Fruit fly (Drosophila melanogaster) whole organism, embryonic: ENCODE measurements around the gene SMC3.

Experiments
- Asciz ChIP-seq: fragments of 200-800 bp; sonication (Bioruptor generic); optimal IDR thresholded peaks from 2 replicates; lab custom pipeline; 2017; ENCODE audit warnings: missing biosample characterization, mild to moderate bottlenecking, missing genetic modification characterization, missing genetic modification reagents
- BEAF-32 ChIP-seq: fragments of 200-800 bp; sonication (Bioruptor generic); optimal IDR thresholded peaks from 3 replicates; lab custom pipeline; 2017; ENCODE audit warnings: missing biosample characterization, missing genetic modification characterization, mild to moderate bottlenecking, moderate library complexity, missing genetic modification reagents
- Bgb ChIP-seq: fragments of 200-800 bp; sonication (Bioruptor generic); IDR thresholded peaks from 2 replicates; pipeline ENCODE4 v1.3.6; 2022; ENCODE audit warnings: missing biosample characterization, missing genetic modification characterization; ENCODE audit not compliant: partially characterized antibody
- CG10267 ChIP-seq: fragments of 200-800 bp; sonication (Bioruptor generic); optimal IDR thresholded peaks from 2 replicates; lab custom pipeline; 2018; ENCODE audit warnings: missing biosample characterization, mild to moderate bottlenecking, missing genetic modification characterization, moderate library complexity
- CG11504 ChIP-seq: fragments of 200-800 bp; sonication (Bioruptor generic); optimal IDR thresholded peaks from 3 replicates; lab custom pipeline; 2019; ENCODE audit warnings: missing biosample characterization, mild to moderate bottlenecking, missing genetic modification characterization, moderate library complexity
- CG12744 ChIP-seq: fragments of 200-800 bp; sonication (Bioruptor generic); optimal IDR thresholded peaks from 2 replicates; lab custom pipeline; 2016; ENCODE audit warnings: missing biosample characterization, missing genetic modification characterization
- CG13287 ChIP-seq: fragments of 200-800 bp; sonication (Bioruptor generic); IDR thresholded peaks from 2 replicates; pipeline ENCODE4 v1.3.6; 2022; ENCODE audit warnings: missing biosample characterization, missing genetic modification characterization; ENCODE audit not compliant: partially characterized antibody
- CG15514 ChIP-seq: fragments of 200-800 bp; sonication (Bioruptor generic); optimal IDR thresholded peaks from 3 replicates; lab custom pipeline; 2017; ENCODE audit warnings: missing biosample characterization, missing genetic modification characterization, mild to moderate bottlenecking, moderate library complexity, missing genetic modification reagents
- CG2116 ChIP-seq: fragments of 200-800 bp; sonication (Bioruptor generic); optimal IDR thresholded peaks from 3 replicates; lab custom pipeline; 2018; ENCODE audit warnings: missing biosample characterization, mild to moderate bottlenecking, missing genetic modification characterization
- CG2129 ChIP-seq: fragments of 200-800 bp; sonication (Bioruptor generic); IDR thresholded peaks from 2 replicates; pipeline ENCODE4 v1.3.6; 2022; ENCODE audit warnings: missing biosample characterization, missing genetic modification characterization; ENCODE audit not compliant: partially characterized antibody
- CG30020 ChIP-seq: fragments of 200-800 bp; optimal IDR thresholded peaks from 2 replicates; lab custom pipeline; 2019; ENCODE audit warnings: missing biosample characterization, mild to moderate bottlenecking, missing genetic modification characterization, moderate library complexity
- CG34224 ChIP-seq: fragments of 200-800 bp; sonication (Bioruptor generic); IDR thresholded peaks from 3 replicates; pipeline ENCODE4 v1.3.6; 2022; ENCODE audit warnings: missing biosample characterization, missing genetic modification characterization; ENCODE audit not compliant: partially characterized antibody
- CG42726 ChIP-seq: fragments of 200-800 bp; sonication (Bioruptor generic); IDR thresholded peaks from 2 replicates; pipeline ENCODE4 v1.3.6; 2022; ENCODE audit warnings: missing biosample characterization, missing genetic modification characterization; ENCODE audit not compliant: partially characterized antibody
- CG9797 ChIP-seq: fragments of 200-800 bp; sonication (Bioruptor generic); optimal IDR thresholded peaks from 3 replicates; lab custom pipeline; 2018; ENCODE audit warnings: missing biosample characterization, mild to moderate bottlenecking, missing genetic modification characterization
- D19A ChIP-seq: fragments of 200-800 bp; optimal IDR thresholded peaks from 3 replicates; lab custom pipeline; 2019; ENCODE audit warnings: missing biosample characterization, mild to moderate bottlenecking, missing genetic modification characterization, moderate library complexity
- Dfd ChIP-seq, 2 experiments: fragments of >200 bp; optimal IDR thresholded peaks; 2 replicates each; lab custom pipeline; 2017; ENCODE audit warnings: missing biosample characterization in 2 of 2, missing genetic modification characterization in 2 of 2
- Dll ChIP-seq: fragments of 200-800 bp; sonication (Bioruptor generic); IDR thresholded peaks from 4 replicates; pipeline ENCODE4 v1.3.6; 2022; ENCODE audit warnings: missing biosample characterization, missing genetic modification characterization; ENCODE audit not compliant: partially characterized antibody
- Doc3 ChIP-seq: fragments of 200-800 bp; sonication (Bioruptor generic); IDR thresholded peaks from 3 replicates; pipeline ENCODE4 v1.3.6; 2022; ENCODE audit warnings: missing biosample characterization, missing genetic modification characterization; ENCODE audit not compliant: partially characterized antibody
- Dref ChIP-seq: fragments of 200-800 bp; sonication (Bioruptor generic); IDR thresholded peaks from 2 replicates; pipeline ENCODE4 v1.3.6; 2022; ENCODE audit warnings: missing biosample characterization, missing genetic modification characterization
- HLH4C ChIP-seq: fragments of 200-800 bp; sonication (Bioruptor generic); IDR thresholded peaks from 3 replicates; pipeline ENCODE4 v1.3.6; 2022; ENCODE audit warnings: missing biosample characterization, missing genetic modification characterization; ENCODE audit not compliant: partially characterized antibody
- Hand ChIP-seq: fragments of 200-800 bp; sonication (Bioruptor generic); optimal IDR thresholded peaks from 2 replicates; lab custom pipeline; 2017; ENCODE audit warnings: mild to moderate bottlenecking, missing biosample characterization, missing genetic modification reagents, missing genetic modification characterization
- NC2α ChIP-seq: fragments of 200-800 bp; sonication (Bioruptor generic); optimal IDR thresholded peaks from 2 replicates; lab custom pipeline; 2016; ENCODE audit warnings: missing biosample characterization, missing genetic modification characterization
- NK7.1 ChIP-seq: fragments of 200-800 bp; sonication (Bioruptor generic); optimal IDR thresholded peaks from 3 replicates; lab custom pipeline; 2016; ENCODE audit warnings: missing biosample characterization, missing genetic modification characterization
- Opbp ChIP-seq: fragments of 200-800 bp; sonication (Bioruptor generic); IDR thresholded peaks from 3 replicates; pipeline ENCODE4 v1.3.6; 2022; ENCODE audit warnings: missing biosample characterization, missing genetic modification characterization; ENCODE audit not compliant: partially characterized antibody
- Rx ChIP-seq: fragments of 200-800 bp; sonication (Bioruptor generic); IDR thresholded peaks from 2 replicates; pipeline ENCODE4 v1.3.6; 2022; ENCODE audit warnings: missing biosample characterization, missing genetic modification characterization
- Sry-δ ChIP-seq: fragments of 200-800 bp; sonication (Bioruptor generic); optimal IDR thresholded peaks from 2 replicates; lab custom pipeline; 2016; ENCODE audit warnings: missing biosample characterization, missing genetic modification characterization
- Trl ChIP-seq, 3 experiments: fragments of >200 bp in 2 of 3; fragments of 200-800 bp in 1 of 3; sonication (Bioruptor generic) in 1 of 3; optimal IDR thresholded peaks; 2 replicates in 1 of 3; 3 replicates in 2 of 3; lab custom pipeline; 2016 to 2017; ENCODE audit warnings: missing biosample characterization in 1 of 3, missing genetic modification characterization in 1 of 3
- amos ChIP-seq: fragments of 200-800 bp; sonication (Bioruptor generic); IDR thresholded peaks from 2 replicates; pipeline ENCODE4 v1.3.6; 2022; ENCODE audit warnings: missing biosample characterization, missing genetic modification characterization; ENCODE audit not compliant: partially characterized antibody
- ato ChIP-seq: fragments of 200-800 bp; sonication (Bioruptor generic); IDR thresholded peaks from 2 replicates; pipeline ENCODE4 v1.3.6; 2022; ENCODE audit warnings: missing biosample characterization, missing genetic modification characterization; ENCODE audit not compliant: partially characterized antibody
- chinmo ChIP-seq: fragments of 200-800 bp; sonication (Bioruptor generic); IDR thresholded peaks from 4 replicates; pipeline ENCODE4 v1.3.6; 2022; ENCODE audit warnings: missing biosample characterization, missing genetic modification characterization; ENCODE audit not compliant: partially characterized antibody
- da ChIP-seq: fragments of 200-800 bp; sonication (Bioruptor generic); optimal IDR thresholded peaks from 2 replicates; lab custom pipeline; 2016; ENCODE audit warnings: missing biosample characterization, missing genetic modification characterization
- gcm ChIP-seq: fragments of 200-800 bp; sonication (Bioruptor generic); optimal IDR thresholded peaks from 2 replicates; lab custom pipeline; 2019; ENCODE audit warnings: missing biosample characterization, mild to moderate bottlenecking, missing genetic modification characterization, moderate library complexity
- gfzf ChIP-seq: fragments of 200-800 bp; sonication (Bioruptor generic); optimal IDR thresholded peaks from 2 replicates; lab custom pipeline; 2016; ENCODE audit warnings: missing biosample characterization, mild to moderate bottlenecking, missing genetic modification characterization, moderate library complexity
- ham ChIP-seq: fragments of 200-800 bp; sonication (Bioruptor generic); IDR thresholded peaks from 2 replicates; pipeline ENCODE4 v1.3.6; 2022; ENCODE audit warnings: missing biosample characterization, missing genetic modification characterization
- nerfin-2 ChIP-seq: fragments of 200-800 bp; sonication (Bioruptor generic); IDR thresholded peaks from 2 replicates; pipeline ENCODE4 v1.3.6; 2022; ENCODE audit warnings: missing biosample characterization, missing genetic modification characterization; ENCODE audit not compliant: partially characterized antibody
- nmo ChIP-seq: fragments of 200-800 bp; sonication (Bioruptor generic); optimal IDR thresholded peaks from 2 replicates; lab custom pipeline; 2018; ENCODE audit warnings: missing biosample characterization, mild to moderate bottlenecking, missing genetic modification characterization, moderate library complexity
- prd ChIP-seq, 3 experiments: fragments of >200 bp in 2 of 3; fragments of 200-800 bp in 1 of 3; sonication (Bioruptor generic) in 1 of 3; optimal IDR thresholded peaks in 2 of 3; IDR thresholded peaks in 1 of 3; 2 replicates in 2 of 3; 3 replicates in 1 of 3; pipeline versions ENCODE4 v1.3.6 to Lab custom; 2017 to 2022; ENCODE audit warnings: missing biosample characterization in 1 of 3, missing genetic modification characterization in 1 of 3
- pzg ChIP-seq: fragments of 200-800 bp; sonication (Bioruptor generic); optimal IDR thresholded peaks from 3 replicates; lab custom pipeline; 2018; ENCODE audit warnings: missing biosample characterization, mild to moderate bottlenecking, missing genetic modification characterization, moderate library complexity
- sd ChIP-seq: fragments of 200-800 bp; sonication (Bioruptor generic); optimal IDR thresholded peaks from 3 replicates; lab custom pipeline; 2018; ENCODE audit warnings: missing biosample characterization, mild to moderate bottlenecking, missing genetic modification characterization, moderate library complexity
- sens ChIP-seq: fragments of 200-800 bp; sonication (Bioruptor generic); peaks from one replicate; lab custom pipeline; 2016; ENCODE audit warnings: missing biosample characterization, missing genetic modification characterization
- sna ChIP-seq: fragments of 200-800 bp; sonication (Bioruptor generic); IDR thresholded peaks from 2 replicates; pipeline ENCODE4 v1.3.6; 2022; ENCODE audit warnings: missing biosample characterization, missing genetic modification characterization; ENCODE audit not compliant: partially characterized antibody
- stwl ChIP-seq: fragments of 200-800 bp; sonication (Bioruptor generic); optimal IDR thresholded peaks from 3 replicates; lab custom pipeline; 2018; ENCODE audit warnings: missing biosample characterization, mild to moderate bottlenecking, missing genetic modification characterization, moderate library complexity
- tna ChIP-seq: fragments of 200-800 bp; sonication (Bioruptor generic); IDR thresholded peaks from 2 replicates; pipeline ENCODE4 v1.3.6; 2022; ENCODE audit warnings: missing biosample characterization, missing genetic modification characterization; ENCODE audit not compliant: partially characterized antibody
- unc-4 ChIP-seq: fragments of 200-800 bp; sonication (Bioruptor generic); IDR thresholded peaks from 2 replicates; pipeline ENCODE4 v1.3.6; 2022; ENCODE audit warnings: missing biosample characterization, missing genetic modification characterization; ENCODE audit not compliant: partially characterized antibody

Gene SMC3

dm6 chrX:16553542-16554182, 39.6 kb downstream of the SMC3 start, which contains the start of gene Arp2:
TSS of gene Arp2 (minus strand) at chrX:16553968.
- TF ChIP-seq CG11504 (peak; percentile 2), pzg (peak; percentile 41), NC2α (no peak), CG9797 (peak; percentile 49), da (no peak), Opbp (GFP tag; lab: Robert Waterston, UW) (peak; percentile 70; the same call in 2 of the 3 replicates), gcm (GFP tag; lab: Kevin White, UChicago) (no peak), BEAF-32 (GFP tag; lab: Kevin White, UChicago) (peak; percentile 79), CG30020 (peak; percentile 35), Dfd (GFP tag; optimal IDR thresholded peaks at IDR 0.05; lab: Kevin White, UChicago) (no peak), Bgb (GFP tag; lab: Robert Waterston, UW) (peak; percentile 64; the same call in 1 of the 2 replicates), tna (GFP tag; lab: Robert Waterston, UW) (peak; percentile 26; the same call in 1 of the 2 replicates), gfzf (GFP tag; lab: Kevin White, UChicago) (peak; percentile 65), CG15514 (GFP tag; lab: Kevin White, UChicago) (peak; percentile 41), Hand (GFP tag; lab: Kevin White, UChicago) (no peak), Trl (optimal IDR thresholded peaks at IDR 0.05; lab: Kevin White, UChicago) (peak; percentile 55 to 70), Trl (GFP tag; optimal IDR thresholded peaks at IDR 0.05; lab: Kevin White, UChicago) (no peak), CG10267 (tag; lab: Kevin White, UChicago) (peak; percentile 11), Rx (GFP tag; lab: Robert Waterston, UW) (no peak), sens (peak; percentile 79), CG13287 (GFP tag; lab: Robert Waterston, UW) (peak; percentile 68), unc-4 (GFP tag; lab: Robert Waterston, UW) (peak; percentile 74), CG12744 (no peak), nerfin-2 (0 out of 2 replicates have a peak, but pooled peaks have one; percentile 25), Doc3 (GFP tag; lab: Robert Waterston, UW) (peak; percentile 63; the same call in 2 of the 3 replicates), ato (GFP tag; lab: Robert Waterston, UW) (0 out of 2 replicates have a peak, but pooled peaks have one; percentile 38), CG2129 (GFP tag; lab: Robert Waterston, UW) (peak; percentile 32; the same call in 1 of the 2 replicates), Asciz (GFP tag; lab: Kevin White, UChicago) (no peak), Sry-δ (GFP tag; lab: Kevin White, UChicago) (peak; percentile 35), Dref (GFP tag; lab: Robert Waterston, UW) (peak; percentile 36; the same call in 1 of the 2 replicates), CG34224 (GFP tag; lab: Robert Waterston, UW) (peak; percentile 69), prd (optimal IDR thresholded peaks at IDR 0.05; lab: Kevin White, UChicago) (no peak), prd (GFP tag; IDR thresholded peaks at IDR 0.05; lab: Robert Waterston, UW) (no peak), NK7.1 (no peak), D19A (tag; lab: Kevin White, UChicago) (peak; percentile 3), amos (GFP tag; lab: Robert Waterston, UW) (peak; percentile 72; the same call in 1 of the 2 replicates), nmo (peak; percentile 14), sd (no peak), sna (peak; percentile 55; the same call in 1 of the 2 replicates), CG42726 (0 out of 2 replicates have a peak, but pooled peaks have one; percentile 3), chinmo (0 out of 4 replicates have a peak, but pooled peaks have one; percentile 16), CG2116 (GFP tag; lab: Kevin White, UChicago) (peak; percentile 85), ham (GFP tag; lab: Robert Waterston, UW) (no peak), Dll (GFP tag; lab: Robert Waterston, UW) (peak; percentile 72; the same call in 3 of the 4 replicates), HLH4C (GFP tag; lab: Robert Waterston, UW) (peak; percentile 59; the same call in 1 of the 3 replicates), stwl (tag; lab: Kevin White, UChicago) (peak; percentile 15)
